Fruit fly (Drosophila melanogaster): ENCODE measurements around the gene Ir94b.

- TF ChIP-seq ey (GFP tag; optimal IDR thresholded peaks at IDR 0.05) (no peak), Hr78 (GFP tag; optimal IDR thresholded peaks at IDR 0.05) (no peak), br (GFP tag; optimal IDR thresholded peaks at IDR 0.05) (no peak), psq (GFP tag; optimal IDR thresholded peaks at IDR 0.05) (no peak), foxo (GFP tag; optimal IDR thresholded peaks at IDR 0.05) (no peak), Dfd (GFP tag; optimal IDR thresholded peaks at IDR 0.05) (no peak), HLH106 (tag; optimal IDR thresholded peaks at IDR 0.05) (no peak), sage (GFP tag; optimal IDR thresholded peaks at IDR 0.05) (no peak), h (GFP tag; optimal IDR thresholded peaks at IDR 0.05) (no peak)
These were observed 36.6 kb upstream of the Ir94b start for dm6 chr3R:22153693-22154092.
